Fruit fly (Drosophila melanogaster): Measurements from ENCODE around the gene Ncc69.

DNA sequence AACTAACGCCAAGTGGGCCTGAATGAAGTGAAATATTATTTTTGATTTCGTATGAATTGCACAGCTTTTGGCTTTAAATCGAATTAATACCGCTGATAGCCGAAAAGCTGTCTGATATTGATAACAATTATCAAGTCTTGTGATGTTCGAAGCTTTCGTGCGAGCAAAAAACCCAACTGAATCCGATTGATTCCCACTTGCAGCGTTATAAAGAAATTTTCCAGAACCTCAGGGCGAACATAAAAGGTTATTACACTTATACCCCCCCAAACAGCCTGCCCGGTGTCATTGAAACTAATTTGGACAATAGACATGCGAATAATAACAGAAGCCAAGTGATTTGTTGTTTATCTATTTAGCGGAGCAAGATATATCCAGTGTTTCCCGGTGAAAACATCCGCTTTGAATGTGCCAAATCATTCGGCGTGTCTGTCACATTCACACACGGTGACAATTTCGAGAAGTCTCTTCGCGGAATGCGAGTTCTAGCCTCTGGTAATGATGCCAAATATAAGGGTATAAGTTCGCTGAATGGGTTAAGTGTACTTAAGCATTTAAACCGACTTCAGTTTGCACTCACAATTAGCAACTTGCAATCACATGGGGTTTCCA, 14.8 kb upstream of the Ncc69 start:
- TF ChIP-seq mld (GFP tag; IDR thresholded peaks at IDR 0.05; ENCODE audit: partially characterized antibody) (no peak), Sox102F (GFP tag; optimal IDR thresholded peaks at IDR 0.05) (no peak), Doc3 (GFP tag; IDR thresholded peaks at IDR 0.05; ENCODE audit: partially characterized antibody) (no peak), CG10959 (GFP tag; IDR thresholded peaks at IDR 0.05) (no peak), CTCF (GFP tag; optimal IDR thresholded peaks at IDR 0.05) (no peak), Gsc (GFP tag; IDR thresholded peaks at IDR 0.05) (no peak)

All from whole organism, embryonic.